Worm (Caenorhabditis elegans) whole organism, L4/young adult: Measurements from ENCODE around the gene acs-5.

Experiments used
- W03F9.2 ChIP-seq: fragments of 150-350 bp; optimal IDR thresholded peaks from 2 replicates; lab custom pipeline; 2014; ENCODE audit warnings: missing biosample characterization, missing genetic modification characterization
- dao-5 ChIP-seq: sonication (generic microtip); optimal IDR thresholded peaks from 2 replicates; lab custom pipeline; 2016; ENCODE audit warnings: missing genotype, missing genetic modification characterization, moderate library complexity, missing compliant biosample characterization
- him-1 ChIP-seq: sonication (generic microtip); optimal IDR thresholded peaks from 2 replicates; lab custom pipeline; 2016; ENCODE audit warnings: missing genotype, missing genetic modification reagents, missing genetic modification characterization, missing compliant biosample characterization

DNA sequence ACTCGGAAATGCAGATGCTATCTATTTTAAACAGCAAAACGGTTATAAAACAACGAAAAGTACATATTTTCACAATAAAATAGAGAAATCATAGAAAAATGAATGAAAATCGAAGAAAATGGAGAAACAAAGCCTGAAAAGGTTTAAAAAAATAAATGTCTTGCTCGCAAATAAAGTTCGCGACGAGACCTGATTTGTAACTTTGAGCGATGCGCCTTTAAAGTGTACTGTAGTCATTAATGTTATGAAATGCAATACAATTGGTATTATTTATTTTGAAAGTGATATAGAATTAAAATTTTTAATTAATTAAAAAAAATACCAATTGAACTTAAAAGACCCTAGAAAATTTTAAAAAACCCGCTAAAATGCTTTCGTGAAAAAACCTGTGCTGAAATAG is 17.9 kb upstream of the acs-5 start:
- TF ChIP-seq him-1 (tag; lab: Kevin White, UChicago) (no peak), W03F9.2 (tag; lab: Kevin White, UChicago) (no peak), dao-5 (tag; lab: Kevin White, UChicago) (no peak)
